Worm (Caenorhabditis elegans): Measurements from ENCODE around the gene nhr-158.

The nhr-158 gene

ce11 chrV:3874102-3874744 lies at the start of gene nhr-158:
Gene nhr-158, minus strand, starts transcription at chrV:3874152.
- TF ChIP-seq mep-1 (tag; optimal IDR thresholded peaks at IDR 0.05) (no peak), ceh-32 (tag; optimal IDR thresholded peaks at IDR 0.05; ENCODE audit: poor library complexity) (no peak), nhr-11 (tag; optimal IDR thresholded peaks at IDR 0.05) (peak; percentile 6), F37D6.2 (tag; optimal IDR thresholded peaks at IDR 0.05) (peak; percentile 8), aha-1 (tag) (peak; percentile 42), nhr-48 (tag; optimal IDR thresholded peaks at IDR 0.05) (peak; percentile 13)

ce11 chrV:3922547-3922946 lies 48.6 kb upstream of the nhr-158 start:
- no peak for TF ChIP-seq ceh-28 (tag; optimal IDR thresholded peaks at IDR 0.05)
- TF ChIP-seq unc-62 (GFP tag; optimal IDR thresholded peaks at IDR 0.05 in 1 of 2) = peak in 1 of 2 experiments; percentile 97
- TF ChIP-seq unc-62 (tag; optimal IDR thresholded peaks at IDR 0.05) = no peak
- no peak for TF ChIP-seq hlh-11 (tag; optimal IDR thresholded peaks at IDR 0.05)
- no peak for TF ChIP-seq T20F7.1 (GFP tag; optimal IDR thresholded peaks at IDR 0.05)
- no peak for TF ChIP-seq F10B5.3 (tag; optimal IDR thresholded peaks at IDR 0.05)

- TF ChIP-seq aha-1 (tag) = no peak
- no peak for TF ChIP-seq mes-2 (tag; optimal IDR thresholded peaks at IDR 0.05; ENCODE audit: poor library complexity, severe bottlenecking)
- no peak for TF ChIP-seq tra-1 (GFP tag; IDR thresholded peaks at IDR 0.05)
- no peak for TF ChIP-seq lin-38 (GFP tag; IDR thresholded peaks at IDR 0.05)
- no peak for TF ChIP-seq unc-39 (tag; optimal IDR thresholded peaks at IDR 0.05)
- TF ChIP-seq dpl-1 (GFP tag; optimal IDR thresholded peaks at IDR 0.05) = no peak
- no peak for TF ChIP-seq ces-1 (GFP tag; optimal IDR thresholded peaks at IDR 0.05)
- TF ChIP-seq F37D6.2 (tag; optimal IDR thresholded peaks at IDR 0.05) = no peak
- no peak for TF ChIP-seq spr-3 (GFP tag; optimal IDR thresholded peaks at IDR 0.05)
- no peak for TF ChIP-seq ZK546.5 (tag; optimal IDR thresholded peaks at IDR 0.05)
- no peak for TF ChIP-seq pha-4 (GFP tag; IDR thresholded peaks at IDR 0.05)
- TF ChIP-seq pha-4 (tag; optimal IDR thresholded peaks at IDR 0.05) = no peak
- TF ChIP-seq nhr-111 (GFP tag; optimal IDR thresholded peaks at IDR 0.05) = no peak
- no peak for TF ChIP-seq nhr-76 (tag; optimal IDR thresholded peaks at IDR 0.05)
- no peak for TF ChIP-seq mdt-29 (GFP tag; IDR thresholded peaks at IDR 0.05)
- no peak for TF ChIP-seq nhr-48 (tag; optimal IDR thresholded peaks at IDR 0.05)
- TF ChIP-seq zip-2 (tag; optimal IDR thresholded peaks at IDR 0.05) = no peak
- no peak for TF ChIP-seq vab-7 (GFP tag; IDR thresholded peaks at IDR 0.05)
- TF ChIP-seq nhr-6 (tag; optimal IDR thresholded peaks at IDR 0.05) = no peak
- TF ChIP-seq F49E8.2 (tag; optimal IDR thresholded peaks at IDR 0.05; ENCODE audit: borderline replicate concordance) = no peak
- TF ChIP-seq lim-7 (GFP tag; IDR thresholded peaks at IDR 0.05) = no peak
These were observed 47.7 kb upstream of the nhr-158 start, which contains the start of gene srx-65 for ce11 chrV:3921635-3922034. Gene srx-65, plus strand, starts transcription at chrV:3921935.

- TF ChIP-seq ceh-44 (GFP tag; IDR thresholded peaks at IDR 0.05) = no peak
These were observed 45.3 kb upstream of the nhr-158 start, which contains the start of gene srx-66 for ce11 chrV:3919289-3919688. Gene srx-66, plus strand, starts transcription at chrV:3919589.

ce11 chrV:3916480-3916879 lies 42.5 kb upstream of the nhr-158 start, which contains the start of gene srx-67:
Gene srx-67, plus strand, starts transcription at chrV:3916780.
- TF ChIP-seq nhr-77 (tag; optimal IDR thresholded peaks at IDR 0.05) (no peak), aha-1 (tag) (peak; percentile 74), nhr-237 (tag; optimal IDR thresholded peaks at IDR 0.05) (no peak), ama-1 (optimal IDR thresholded peaks at IDR 0.05) (no peak)

All from whole organism, L4 larva.